Fruit fly (Drosophila melanogaster) whole organism, embryonic: Measurements from ENCODE around the gene Rhp.
A peak's percentile ranks its signal among the peaks of the same experiment; 100 is the strongest.

Experiments
- Atf-2 ChIP-seq: fragments of 200-800 bp; sonication (Bioruptor generic); optimal IDR thresholded peaks from 2 replicates; lab custom pipeline; 2016; ENCODE audit warnings: missing biosample characterization, missing genetic modification characterization
- CG10147 ChIP-seq: fragments of 200-800 bp; sonication (Bioruptor generic); optimal IDR thresholded peaks from 2 replicates; lab custom pipeline; 2019; ENCODE audit warnings: missing biosample characterization, mild to moderate bottlenecking, missing genetic modification characterization, moderate library complexity
- CG11093 ChIP-seq: fragments of 200-800 bp; sonication (Bioruptor generic); IDR thresholded peaks from 3 replicates; pipeline ENCODE4 v1.3.6; 2022; ENCODE audit warnings: missing biosample characterization, missing genetic modification characterization
- CG11456 ChIP-seq: fragments of 200-800 bp; sonication (Bioruptor generic); IDR thresholded peaks from 3 replicates; pipeline ENCODE4 v1.3.6; 2022; ENCODE audit warnings: missing biosample characterization, missing genetic modification characterization
- CG12071 ChIP-seq: fragments of 200-800 bp; sonication (Bioruptor generic); optimal IDR thresholded peaks from 3 replicates; lab custom pipeline; 2018; ENCODE audit warnings: missing biosample characterization, mild to moderate bottlenecking, missing genetic modification characterization
- CG12769 ChIP-seq: fragments of 200-800 bp; sonication (Bioruptor generic); optimal IDR thresholded peaks from 2 replicates; lab custom pipeline; 2019; ENCODE audit warnings: missing biosample characterization, mild to moderate bottlenecking, missing genetic modification characterization, moderate library complexity
- CG13894 ChIP-seq: fragments of 200-800 bp; sonication (Bioruptor generic); optimal IDR thresholded peaks from 3 replicates; lab custom pipeline; 2018; ENCODE audit warnings: missing biosample characterization, mild to moderate bottlenecking, missing genetic modification characterization, moderate library complexity
- CG1529 ChIP-seq: fragments of 200-800 bp; sonication (Bioruptor generic); optimal IDR thresholded peaks from 3 replicates; lab custom pipeline; 2018; ENCODE audit warnings: missing biosample characterization, missing genetic modification characterization
- CG1792 ChIP-seq: fragments of 200-800 bp; sonication (Bioruptor generic); optimal IDR thresholded peaks from 2 replicates; lab custom pipeline; 2016; ENCODE audit warnings: missing biosample characterization, missing genetic modification characterization
- CG18262 ChIP-seq: fragments of 200-800 bp; optimal IDR thresholded peaks from 3 replicates; lab custom pipeline; 2019; ENCODE audit warnings: missing biosample characterization, mild to moderate bottlenecking, missing genetic modification characterization, moderate library complexity
- CG18764 ChIP-seq: fragments of 200-800 bp; sonication (Bioruptor generic); optimal IDR thresholded peaks from 3 replicates; lab custom pipeline; 2016; ENCODE audit warnings: missing biosample characterization, missing genetic modification characterization
- CG2678 ChIP-seq: fragments of 200-800 bp; sonication (Bioruptor generic); optimal IDR thresholded peaks from 3 replicates; lab custom pipeline; 2019; ENCODE audit warnings: missing biosample characterization, mild to moderate bottlenecking, missing genetic modification characterization, moderate library complexity
- CG2875 ChIP-seq: fragments of 200-800 bp; sonication (Bioruptor generic); optimal IDR thresholded peaks from 2 replicates; lab custom pipeline; 2017; ENCODE audit warnings: missing biosample characterization, mild to moderate bottlenecking, missing genetic modification characterization, missing genetic modification reagents
- CG32772 ChIP-seq: fragments of 200-800 bp; sonication (Bioruptor generic); IDR thresholded peaks from 2 replicates; pipeline ENCODE4 v1.3.6; 2022; ENCODE audit warnings: missing biosample characterization, missing genetic modification characterization
- CG33213 ChIP-seq: fragments of 200-800 bp; sonication (Bioruptor generic); optimal IDR thresholded peaks from 3 replicates; lab custom pipeline; 2016; ENCODE audit warnings: missing biosample characterization, missing genetic modification characterization
- CG6272 ChIP-seq: fragments of 200-800 bp; sonication (Bioruptor generic); IDR thresholded peaks from 2 replicates; pipeline ENCODE4 v1.3.6; 2022; ENCODE audit warnings: missing biosample characterization, missing genetic modification characterization
- CG6683 ChIP-seq: fragments of 200-800 bp; sonication (Bioruptor generic); optimal IDR thresholded peaks from 2 replicates; lab custom pipeline; 2017; ENCODE audit warnings: missing biosample characterization, mild to moderate bottlenecking, missing genetic modification characterization, missing genetic modification reagents
- CG9932 ChIP-seq: fragments of 200-800 bp; sonication (Bioruptor generic); IDR thresholded peaks from 2 replicates; pipeline ENCODE4 v1.3.6; 2022; ENCODE audit warnings: missing biosample characterization, missing genetic modification characterization
- CHES-1-like ChIP-seq: fragments of 200-800 bp; sonication (Bioruptor generic); optimal IDR thresholded peaks from 2 replicates; lab custom pipeline; 2016; ENCODE audit warnings: missing biosample characterization, missing genetic modification characterization
- Dfd ChIP-seq, 2 experiments: fragments of >200 bp; optimal IDR thresholded peaks; 2 replicates each; lab custom pipeline; 2017; ENCODE audit warnings: missing biosample characterization in 2 of 2, missing genetic modification characterization in 2 of 2
- Dip2 ChIP-seq: fragments of 200-800 bp; sonication (Bioruptor generic); IDR thresholded peaks from 2 replicates; pipeline ENCODE4 v1.3.6; 2022; ENCODE audit warnings: missing biosample characterization, missing genetic modification characterization
- Dll ChIP-seq: fragments of 200-800 bp; sonication (Bioruptor generic); IDR thresholded peaks from 4 replicates; pipeline ENCODE4 v1.3.6; 2022; ENCODE audit warnings: missing biosample characterization, missing genetic modification characterization; ENCODE audit not compliant: partially characterized antibody
- Eip74EF ChIP-seq, 2 experiments: fragments of 200-800 bp in 1 of 2; fragments of >200 bp in 1 of 2; sonication (Bioruptor generic) in 1 of 2; optimal IDR thresholded peaks; 2 replicates each; lab custom pipeline; 2017 to 2019; ENCODE audit warnings: missing biosample characterization in 2 of 2, missing genetic modification characterization in 2 of 2, mild to moderate bottlenecking in 1 of 2, moderate library complexity in 1 of 2
- Jarid2 ChIP-seq: fragments of 200-800 bp; sonication (Bioruptor generic); optimal IDR thresholded peaks from 3 replicates; lab custom pipeline; 2017; ENCODE audit warnings: mild to moderate bottlenecking, missing biosample characterization, missing genetic modification reagents, missing genetic modification characterization
- NFAT ChIP-seq: fragments of 200-800 bp; sonication (Bioruptor generic); IDR thresholded peaks from 2 replicates; pipeline ENCODE4 v1.3.6; 2022; ENCODE audit warnings: missing biosample characterization, missing genetic modification characterization
- Pdp1 ChIP-seq, 2 experiments: fragments of 200-800 bp; sonication (Bioruptor generic); optimal IDR thresholded peaks; 3 replicates each; lab custom pipeline; 2016; ENCODE audit warnings: missing biosample characterization in 2 of 2, missing genetic modification characterization in 2 of 2, mild to moderate bottlenecking in 1 of 2, moderate library complexity in 1 of 2
- Sin3A ChIP-seq: fragments of >200 bp; optimal IDR thresholded peaks from 2 replicates; lab custom pipeline; 2018
- Sox100B ChIP-seq: fragments of 200-800 bp; sonication (Bioruptor generic); optimal IDR thresholded peaks from 3 replicates; lab custom pipeline; 2018; ENCODE audit warnings: missing biosample characterization, mild to moderate bottlenecking, missing genetic modification characterization
- TFAM ChIP-seq: fragments of 200-800 bp; sonication (Bioruptor generic); optimal IDR thresholded peaks from 2 replicates; lab custom pipeline; 2017; ENCODE audit warnings: missing biosample characterization, missing genetic modification characterization, inconsistent platforms
- ash1 ChIP-seq: fragments of 200-800 bp; sonication (Bioruptor generic); optimal IDR thresholded peaks from 2 replicates; lab custom pipeline; 2018; ENCODE audit warnings: missing biosample characterization, mild to moderate bottlenecking, missing genetic modification characterization
- bowl ChIP-seq: fragments of 200-800 bp; sonication (Bioruptor generic); IDR thresholded peaks from 2 replicates; pipeline ENCODE4 v1.3.6; 2022; ENCODE audit warnings: missing biosample characterization, missing genetic modification characterization
- cwo ChIP-seq: fragments of 200-800 bp; sonication (Bioruptor generic); optimal IDR thresholded peaks from 3 replicates; lab custom pipeline; 2017; ENCODE audit warnings: missing biosample characterization, missing genetic modification characterization, mild to moderate bottlenecking, moderate library complexity, missing genetic modification reagents
- esg ChIP-seq: fragments of 200-800 bp; sonication (Bioruptor generic); conservative IDR thresholded peaks from 2 replicates; pipeline ENCODE4 v1.3.6; 2022; ENCODE audit warnings: missing biosample characterization, missing genetic modification characterization
- gcm2 ChIP-seq: fragments of 200-800 bp; sonication (Bioruptor generic); optimal IDR thresholded peaks from 2 replicates; lab custom pipeline; 2016; ENCODE audit warnings: missing biosample characterization, missing genetic modification characterization
- gfzf ChIP-seq: fragments of 200-800 bp; sonication (Bioruptor generic); optimal IDR thresholded peaks from 2 replicates; lab custom pipeline; 2016; ENCODE audit warnings: missing biosample characterization, mild to moderate bottlenecking, missing genetic modification characterization, moderate library complexity
- grau ChIP-seq: fragments of 200-800 bp; optimal IDR thresholded peaks from 3 replicates; lab custom pipeline; 2019; ENCODE audit warnings: missing biosample characterization, mild to moderate bottlenecking, missing genetic modification characterization, moderate library complexity
- lab ChIP-seq: fragments of 200-800 bp; sonication (Bioruptor generic); optimal IDR thresholded peaks from 3 replicates; lab custom pipeline; 2017; ENCODE audit warnings: missing biosample characterization, missing genetic modification characterization, mild to moderate bottlenecking, moderate library complexity, missing genetic modification reagents
- lilli ChIP-seq: fragments of 200-800 bp; sonication (Bioruptor generic); optimal IDR thresholded peaks from 3 replicates; lab custom pipeline; 2016; ENCODE audit warnings: missing biosample characterization, missing genetic modification characterization
- oc ChIP-seq: fragments of 200-800 bp; sonication (Bioruptor generic); optimal IDR thresholded peaks from 2 replicates; lab custom pipeline; 2018; ENCODE audit warnings: missing biosample characterization, mild to moderate bottlenecking, missing genetic modification characterization, moderate library complexity
- odd ChIP-seq: fragments of 200-800 bp; sonication (Bioruptor generic); optimal IDR thresholded peaks from 2 replicates; lab custom pipeline; 2017; ENCODE audit warnings: missing biosample characterization, mild to moderate bottlenecking, missing genetic modification characterization
- pfk ChIP-seq: fragments of 200-800 bp; sonication (Bioruptor generic); optimal IDR thresholded peaks from 2 replicates; lab custom pipeline; 2018; ENCODE audit warnings: missing biosample characterization, mild to moderate bottlenecking, missing genetic modification characterization, moderate library complexity
- pum ChIP-seq: fragments of 200-800 bp; sonication (Bioruptor generic); optimal IDR thresholded peaks from 2 replicates; lab custom pipeline; 2016; ENCODE audit warnings: missing biosample characterization, missing genetic modification characterization
- pzg ChIP-seq: fragments of 200-800 bp; sonication (Bioruptor generic); optimal IDR thresholded peaks from 3 replicates; lab custom pipeline; 2018; ENCODE audit warnings: missing biosample characterization, mild to moderate bottlenecking, missing genetic modification characterization, moderate library complexity
- ranshi ChIP-seq: fragments of 200-800 bp; sonication (Bioruptor generic); IDR thresholded peaks from 2 replicates; pipeline ENCODE4 v1.3.6; 2022; ENCODE audit warnings: missing biosample characterization, missing genetic modification characterization
- scrt ChIP-seq: fragments of 200-800 bp; sonication (Bioruptor generic); optimal IDR thresholded peaks from 2 replicates; lab custom pipeline; 2018; ENCODE audit warnings: missing biosample characterization, mild to moderate bottlenecking, missing genetic modification characterization, moderate library complexity
- sqz ChIP-seq: fragments of 200-800 bp; sonication (Bioruptor generic); optimal IDR thresholded peaks from 3 replicates; lab custom pipeline; 2018; ENCODE audit warnings: missing biosample characterization, mild to moderate bottlenecking, missing genetic modification characterization
- tgo ChIP-seq: fragments of 200-800 bp; sonication (Bioruptor generic); IDR thresholded peaks from 3 replicates; pipeline ENCODE4 v1.3.6; 2022; ENCODE audit warnings: missing biosample characterization, missing genetic modification characterization
- tna ChIP-seq: fragments of 200-800 bp; sonication (Bioruptor generic); IDR thresholded peaks from 2 replicates; pipeline ENCODE4 v1.3.6; 2022; ENCODE audit warnings: missing biosample characterization, missing genetic modification characterization; ENCODE audit not compliant: partially characterized antibody
- zen2 ChIP-seq: fragments of 200-800 bp; sonication (Bioruptor generic); IDR thresholded peaks from 3 replicates; pipeline ENCODE4 v1.3.6; 2022; ENCODE audit warnings: missing biosample characterization, missing genetic modification characterization; ENCODE audit not compliant: partially characterized antibody

Gene Rhp

dm6 chrX:15802880-15803650 is 14.4 kb downstream of the Rhp start (continued):
- TF ChIP-seq pfk (GFP tag; lab: Kevin White, UChicago) (no peak), CHES-1-like (GFP tag; lab: Kevin White, UChicago) (no peak), tna (GFP tag; lab: Robert Waterston, UW) (peak; percentile 38; the same call in 1 of the 2 replicates), CG12769 (tag; lab: Kevin White, UChicago) (no peak), CG2875 (no peak), Sox100B (peak; percentile 20), lab (GFP tag; lab: Kevin White, UChicago) (peak; percentile 10), sqz (no peak), gcm2 (GFP tag; lab: Kevin White, UChicago) (no peak), Pdp1 (GFP tag; optimal IDR thresholded peaks at IDR 0.05; lab: Kevin White, UChicago) (no peak), lilli (peak; percentile 23), CG11456 (GFP tag; lab: Robert Waterston, UW) (no peak), odd (GFP tag; lab: Kevin White, UChicago) (no peak), gfzf (GFP tag; lab: Kevin White, UChicago) (peak; percentile 38), CG18764 (GFP tag; lab: Kevin White, UChicago) (no peak), Dll (GFP tag; lab: Robert Waterston, UW) (peak; percentile 75; the same call in 3 of the 4 replicates), CG33213 (GFP tag; lab: Kevin White, UChicago) (no peak), CG2678 (tag; lab: Kevin White, UChicago) (peak; percentile 48), CG18262 (tag; lab: Kevin White, UChicago) (peak; percentile 36), NFAT (GFP tag; lab: Robert Waterston, UW) (peak; percentile 9; the same call in 1 of the 2 replicates), CG1529 (GFP tag; lab: Kevin White, UChicago) (no peak), pzg (GFP tag; lab: Kevin White, UChicago) (peak; percentile 42), TFAM (no peak), Dip2 (GFP tag; lab: Robert Waterston, UW) (no peak), ranshi (0 out of 2 replicates have a peak, but pooled peaks have one; percentile 3), bowl (GFP tag; lab: Robert Waterston, UW) (no peak), CG6272 (GFP tag; lab: Robert Waterston, UW) (no peak), Dfd (GFP tag; optimal IDR thresholded peaks at IDR 0.05; lab: Kevin White, UChicago) (no peak), CG32772 (GFP tag; lab: Robert Waterston, UW) (no peak), zen2 (peak; percentile 69), tgo (GFP tag; lab: Robert Waterston, UW) (0 out of 3 replicates have a peak, but pooled peaks have one; percentile 17), Atf-2 (GFP tag; lab: Kevin White, UChicago) (no peak), CG10147 (GFP tag; lab: Kevin White, UChicago) (no peak), CG6683 (GFP tag; lab: Kevin White, UChicago) (no peak), cwo (GFP tag; lab: Kevin White, UChicago) (no peak), Sin3A (lab: Kevin White, UChicago) (no peak), CG9932 (peak; percentile 62), ash1 (no peak), Jarid2 (no peak), CG12071 (GFP tag; lab: Kevin White, UChicago) (no peak), Eip74EF (GFP tag; optimal IDR thresholded peaks at IDR 0.05; lab: Kevin White, UChicago) (no peak), grau (tag; lab: Kevin White, UChicago) (peak; percentile 37), oc (no peak), CG1792 (GFP tag; lab: Kevin White, UChicago) (no peak), CG13894 (tag; lab: Kevin White, UChicago) (peak; percentile 46), CG11093 (no peak), esg (GFP tag; lab: Robert Waterston, UW) (no peak), pum (GFP tag; lab: Kevin White, UChicago) (no peak), scrt (GFP tag; lab: Kevin White, UChicago) (peak; percentile 14)
